Fruit fly (Drosophila melanogaster): ENCODE data around the gene ninaC.

DNA sequence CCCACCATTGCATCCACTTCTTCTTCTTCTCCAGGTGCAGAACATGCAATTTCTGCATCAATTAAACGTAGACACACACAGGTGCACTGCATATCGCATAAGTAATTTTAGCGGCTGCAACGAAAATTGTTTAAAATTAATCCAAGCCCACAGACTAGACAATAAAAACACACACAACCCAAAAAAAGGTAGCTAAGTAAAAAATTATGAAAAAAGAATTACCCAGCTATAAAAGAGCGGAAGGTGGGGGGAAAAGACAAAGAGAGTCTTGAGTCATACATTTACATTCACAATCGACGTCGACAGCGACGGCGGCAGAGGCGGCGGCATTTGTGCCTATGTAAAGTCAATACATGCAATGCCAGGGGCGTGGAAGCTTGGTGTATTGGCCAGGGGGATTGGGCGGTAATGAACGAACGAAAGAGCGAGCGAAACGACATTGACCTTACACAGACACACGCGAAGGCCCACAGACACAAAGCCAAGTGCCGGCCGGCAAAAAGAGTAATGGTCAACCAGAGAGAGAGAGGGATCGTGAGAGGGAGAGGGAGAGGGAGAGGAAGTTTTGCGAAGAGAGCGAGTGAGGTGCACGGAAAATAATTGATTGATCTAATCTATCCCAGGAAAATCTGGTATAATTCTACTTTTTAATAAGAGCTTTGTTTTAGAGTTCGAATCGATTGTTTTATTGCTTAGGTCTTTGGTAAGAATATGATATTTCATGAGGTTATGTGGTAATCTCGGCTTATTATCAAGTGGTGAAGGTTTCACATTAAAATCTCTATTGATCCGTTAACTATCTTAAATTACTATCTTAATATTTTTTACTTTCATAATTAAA lies 40.9 kb downstream of the ninaC start:
- TF ChIP-seq CTCF (optimal IDR thresholded peaks at IDR 0.05) (no peak), CG8478 (optimal IDR thresholded peaks at IDR 0.05) (no peak)
